Worm (Caenorhabditis elegans): ENCODE results near the gene sru-39.
A peak's percentile ranks its signal among the peaks of the same experiment; 100 is the strongest.

The sru-39 gene

ce11 chrV:9775734-9776133, 27.5 kb upstream of the sru-39 start, which contains the start of gene F46B6.12:
Gene F46B6.12 (minus strand): TSS chrV:9775834.
- TF ChIP-seq aly-1 (tag; optimal IDR thresholded peaks at IDR 0.05) (no peak), pes-1 (GFP tag; IDR thresholded peaks at IDR 0.05) (no peak), F13C5.2 (tag; optimal IDR thresholded peaks at IDR 0.05) (no peak)

ce11 chrV:9777645-9778044, 25.6 kb upstream of the sru-39 start, which contains the start of gene smg-4:
Gene smg-4 (minus strand): TSS chrV:9777745.
- TF ChIP-seq scrt-1 (GFP tag; IDR thresholded peaks at IDR 0.05), result no peak
- no peak for TF ChIP-seq tbx-11 (GFP tag; IDR thresholded peaks at IDR 0.05)
- no peak for TF ChIP-seq ets-7 (tag; optimal IDR thresholded peaks at IDR 0.05)
- no peak for TF ChIP-seq hnd-1 (tag; optimal IDR thresholded peaks at IDR 0.05)
- no peak for TF ChIP-seq F13C5.2 (tag; optimal IDR thresholded peaks at IDR 0.05)
- no peak for TF ChIP-seq hmg-4 (GFP tag; optimal IDR thresholded peaks at IDR 0.05)
- TF ChIP-seq tra-4 (tag; optimal IDR thresholded peaks at IDR 0.05), result no peak
- TF ChIP-seq ceh-36 (tag; optimal IDR thresholded peaks at IDR 0.05), result no peak
- TF ChIP-seq flt-1 (GFP tag; IDR thresholded peaks at IDR 0.05), result no peak

- TF ChIP-seq hmbx-1 (tag; optimal IDR thresholded peaks at IDR 0.05), result no peak
- TF ChIP-seq hmg-4 (GFP tag; optimal IDR thresholded peaks at IDR 0.05), result no peak
- TF ChIP-seq pes-1 (GFP tag; IDR thresholded peaks at IDR 0.05), result no peak
- no peak for TF ChIP-seq B0310.2 (tag; optimal IDR thresholded peaks at IDR 0.05)
- no peak for TF ChIP-seq tra-4 (tag; optimal IDR thresholded peaks at IDR 0.05)
- TF ChIP-seq ama-1 (optimal IDR thresholded peaks at IDR 0.05), result no peak
- no peak for TF ChIP-seq tbx-11 (GFP tag; IDR thresholded peaks at IDR 0.05)
- no peak for TF ChIP-seq hnd-1 (tag; optimal IDR thresholded peaks at IDR 0.05)
- TF ChIP-seq aly-1 (tag; optimal IDR thresholded peaks at IDR 0.05), result no peak
- no peak for TF ChIP-seq ets-7 (tag; optimal IDR thresholded peaks at IDR 0.05)
- TF ChIP-seq flt-1 (GFP tag; IDR thresholded peaks at IDR 0.05), result no peak
- no peak for TF ChIP-seq F13C5.2 (tag; optimal IDR thresholded peaks at IDR 0.05)
- no peak for TF ChIP-seq tbx-37 (GFP tag; conservative IDR thresholded peaks at IDR 0.05)
- no peak for TF ChIP-seq scrt-1 (GFP tag; IDR thresholded peaks at IDR 0.05)
- TF ChIP-seq sea-1 (GFP tag; conservative IDR thresholded peaks at IDR 0.05), result no peak
Observed at ce11 chrV:9779418-9779817, 23.9 kb upstream of the sru-39 start, which contains the start of gene F46B6.4. Gene F46B6.4 (minus strand): TSS chrV:9779518.

ce11 chrV:9782045-9782444, 21.2 kb upstream of the sru-39 start:
- TF ChIP-seq flt-1 (GFP tag; IDR thresholded peaks at IDR 0.05) (no peak), tbx-37 (GFP tag; conservative IDR thresholded peaks at IDR 0.05) (no peak), ama-1 (optimal IDR thresholded peaks at IDR 0.05) (no peak), ceh-36 (tag; optimal IDR thresholded peaks at IDR 0.05) (no peak), ceh-13 (GFP tag; optimal IDR thresholded peaks at IDR 0.05) (no peak), F13C5.2 (tag; optimal IDR thresholded peaks at IDR 0.05) (no peak), hmg-4 (GFP tag; optimal IDR thresholded peaks at IDR 0.05) (no peak)

- no peak for TF ChIP-seq B0310.2 (tag; optimal IDR thresholded peaks at IDR 0.05)
- no peak for TF ChIP-seq F13C5.2 (tag; optimal IDR thresholded peaks at IDR 0.05)
- TF ChIP-seq ceh-13 (GFP tag; optimal IDR thresholded peaks at IDR 0.05), result no peak
- no peak for TF ChIP-seq scrt-1 (GFP tag; IDR thresholded peaks at IDR 0.05)
- TF ChIP-seq sea-1 (GFP tag; conservative IDR thresholded peaks at IDR 0.05), result no peak
- TF ChIP-seq ceh-36 (tag; optimal IDR thresholded peaks at IDR 0.05), result no peak
- TF ChIP-seq tbx-37 (GFP tag; conservative IDR thresholded peaks at IDR 0.05), result no peak
- TF ChIP-seq ets-7 (tag; optimal IDR thresholded peaks at IDR 0.05), result no peak
- TF ChIP-seq flt-1 (GFP tag; IDR thresholded peaks at IDR 0.05), result no peak
Observed at ce11 chrV:9782969-9783368, 20.3 kb upstream of the sru-39 start, which contains the start of gene F46B6.5. Gene F46B6.5 (minus strand): TSS chrV:9783069.

- TF ChIP-seq B0310.2 (tag; optimal IDR thresholded peaks at IDR 0.05) (no peak), scrt-1 (GFP tag; IDR thresholded peaks at IDR 0.05) (no peak), F13C5.2 (tag; optimal IDR thresholded peaks at IDR 0.05) (no peak), ama-1 (optimal IDR thresholded peaks at IDR 0.05) (no peak), sea-1 (GFP tag; conservative IDR thresholded peaks at IDR 0.05) (no peak), aly-1 (tag; optimal IDR thresholded peaks at IDR 0.05) (no peak), tra-4 (tag; optimal IDR thresholded peaks at IDR 0.05) (no peak), ets-7 (tag; optimal IDR thresholded peaks at IDR 0.05) (no peak)
Observed at ce11 chrV:9784215-9784614, 19.1 kb upstream of the sru-39 start.

- TF ChIP-seq hmg-4 (GFP tag; optimal IDR thresholded peaks at IDR 0.05) (no peak), ama-1 (optimal IDR thresholded peaks at IDR 0.05) (peak; percentile 44)
Observed at ce11 chrV:9786721-9787131, 16.6 kb upstream of the sru-39 start, which contains the start of gene F46B6.6. Gene F46B6.6 (minus strand): TSS chrV:9786868.

ce11 chrV:9789657-9790261, 13.5 kb upstream of the sru-39 start, which contains the start of gene ztf-7:
Gene ztf-7 (minus strand): TSS chrV:9789707.
- no peak for TF ChIP-seq aly-1 (tag; optimal IDR thresholded peaks at IDR 0.05)
- TF ChIP-seq F13C5.2 (tag; optimal IDR thresholded peaks at IDR 0.05), result peak; percentile 46

- TF ChIP-seq B0310.2 (tag; optimal IDR thresholded peaks at IDR 0.05) (no peak), tra-4 (tag; optimal IDR thresholded peaks at IDR 0.05) (no peak), flt-1 (GFP tag; IDR thresholded peaks at IDR 0.05) (no peak), sea-1 (GFP tag; conservative IDR thresholded peaks at IDR 0.05) (no peak), aly-1 (tag; optimal IDR thresholded peaks at IDR 0.05) (no peak), hnd-1 (tag; optimal IDR thresholded peaks at IDR 0.05) (no peak), hmg-4 (GFP tag; optimal IDR thresholded peaks at IDR 0.05) (no peak), tbx-11 (GFP tag; IDR thresholded peaks at IDR 0.05) (no peak), ceh-36 (tag; optimal IDR thresholded peaks at IDR 0.05) (no peak), ceh-13 (GFP tag; optimal IDR thresholded peaks at IDR 0.05) (no peak), hmbx-1 (tag; optimal IDR thresholded peaks at IDR 0.05) (no peak), tbx-37 (GFP tag; conservative IDR thresholded peaks at IDR 0.05) (no peak), ama-1 (optimal IDR thresholded peaks at IDR 0.05) (no peak), F13C5.2 (tag; optimal IDR thresholded peaks at IDR 0.05) (no peak), pes-1 (GFP tag; IDR thresholded peaks at IDR 0.05) (no peak), ets-7 (tag; optimal IDR thresholded peaks at IDR 0.05) (no peak)
Observed at ce11 chrV:9791332-9791731, 11.9 kb upstream of the sru-39 start, which contains the start of gene lipl-2. Gene lipl-2 (plus strand): TSS chrV:9791567.
